Worm (Caenorhabditis elegans): ENCODE data around the gene Y38C1AA.12.

The Y38C1AA.12 gene

DNA sequence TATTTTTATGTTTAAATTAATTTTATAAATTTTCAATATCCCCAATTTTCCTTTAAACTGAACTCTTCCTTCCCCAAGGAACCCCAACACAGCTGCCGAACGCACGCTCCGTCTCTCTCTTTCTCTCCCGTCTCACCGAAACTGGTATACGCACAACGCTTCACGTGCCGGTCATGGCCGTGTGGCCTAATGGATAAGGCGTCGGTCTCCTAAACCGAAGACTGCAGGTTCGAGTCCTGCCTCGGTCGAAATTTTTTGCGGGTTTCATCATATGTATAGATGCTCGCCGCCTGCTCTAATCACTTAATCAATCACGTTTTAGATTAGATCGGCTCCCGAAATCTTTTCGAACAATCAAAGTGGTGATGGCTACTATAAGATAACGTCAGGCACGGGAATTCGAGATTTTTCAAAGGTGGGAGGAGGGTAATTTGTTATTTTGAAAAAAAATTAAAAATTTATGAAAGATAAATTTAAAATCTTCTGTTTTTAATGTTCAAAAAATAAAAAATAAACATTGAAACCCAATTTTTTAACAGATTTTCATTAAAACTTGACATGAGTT, 48.2 kb upstream of the Y38C1AA.12 start (continued):
- TF ChIP-seq lin-14 (GFP tag; optimal IDR thresholded peaks at IDR 0.05) (peak; percentile 77), nhr-237 (tag; optimal IDR thresholded peaks at IDR 0.05) (no peak), snu-23 (GFP tag; optimal IDR thresholded peaks at IDR 0.05) (peak; percentile 81), isw-1 (GFP tag; IDR thresholded peaks at IDR 0.05) (peak; percentile 4; the same call in 1 of the 2 replicates), pax-3 (tag; optimal IDR thresholded peaks at IDR 0.05) (peak; percentile 4), ztf-11 (tag; optimal IDR thresholded peaks at IDR 0.05) (peak in 1 of 2 experiments; percentile 34), nhr-71 (tag; optimal IDR thresholded peaks at IDR 0.05) (no peak), Y116A8C.19 (tag; optimal IDR thresholded peaks at IDR 0.05; ENCODE audit: borderline replicate concordance) (no peak), ces-1 (GFP tag; optimal IDR thresholded peaks at IDR 0.05) (no peak), ama-1 (optimal IDR thresholded peaks at IDR 0.05) (no peak), ceh-82 (tag; optimal IDR thresholded peaks at IDR 0.05) (peak in 2 of 3 experiments; percentile 42 to 73), snpc-4 (tag; optimal IDR thresholded peaks at IDR 0.05) (no peak), fkh-8 (tag; optimal IDR thresholded peaks at IDR 0.05) (peak; percentile 54), mep-1 (tag; optimal IDR thresholded peaks at IDR 0.05) (peak; percentile 63), unc-30 (tag; optimal IDR thresholded peaks at IDR 0.05) (no peak), unc-130 (tag; optimal IDR thresholded peaks at IDR 0.05) (peak; percentile 74), efl-1 (optimal IDR thresholded peaks at IDR 0.05) (peak; percentile 23 to 51), efl-1 (GFP tag; optimal IDR thresholded peaks at IDR 0.05 in 1 of 2) (peak; percentile 30 to 92), lir-3 (tag; optimal IDR thresholded peaks at IDR 0.05; ENCODE audit: poor library complexity) (no peak), dsc-1 (tag; optimal IDR thresholded peaks at IDR 0.05) (peak; percentile 64), efl-3 (GFP tag; optimal IDR thresholded peaks at IDR 0.05) (no peak), lin-13 (GFP tag; optimal IDR thresholded peaks at IDR 0.05) (peak; percentile 33), fkh-10 (GFP tag; optimal IDR thresholded peaks at IDR 0.05) (peak; percentile 39), nhr-28 (tag; optimal IDR thresholded peaks at IDR 0.05) (no peak), mab-9 (GFP tag; IDR thresholded peaks at IDR 0.05) (no peak), hlh-4 (tag; optimal IDR thresholded peaks at IDR 0.05) (no peak), elt-2 (tag; optimal IDR thresholded peaks at IDR 0.05) (no peak), F16B12.6 (tag; optimal IDR thresholded peaks at IDR 0.05) (peak; percentile 28), lin-15B (tag; optimal IDR thresholded peaks at IDR 0.05) (peak; percentile 10), nhr-20 (tag; optimal IDR thresholded peaks at IDR 0.05) (peak; percentile 55), nhr-12 (tag; optimal IDR thresholded peaks at IDR 0.05) (no peak), nhr-85 (tag) (no peak), lsy-2 (tag; optimal IDR thresholded peaks at IDR 0.05) (peak; percentile 60 to 68), unc-86 (tag; optimal IDR thresholded peaks at IDR 0.05) (no peak), C04F5.9 (tag; optimal IDR thresholded peaks at IDR 0.05) (peak; percentile 2), fkh-4 (tag; optimal IDR thresholded peaks at IDR 0.05; ENCODE audit: borderline replicate concordance) (no peak), mef-2 (tag; optimal IDR thresholded peaks at IDR 0.05) (no peak), alr-1 (tag; optimal IDR thresholded peaks at IDR 0.05; ENCODE audit: borderline replicate concordance) (no peak), elt-3 (tag; optimal IDR thresholded peaks at IDR 0.05) (peak in 1 of 6 experiments; percentile 5), jun-1 (tag; optimal IDR thresholded peaks at IDR 0.05) (peak; percentile 47), nhr-76 (tag; optimal IDR thresholded peaks at IDR 0.05) (no peak), mdl-1 (tag; optimal IDR thresholded peaks at IDR 0.05) (peak in 1 of 2 experiments; percentile 95), ztf-4 (tag; optimal IDR thresholded peaks at IDR 0.05) (no peak), nhr-90 (tag; optimal IDR thresholded peaks at IDR 0.05; ENCODE audit: poor library complexity) (peak; percentile 66), vab-15 (tag; optimal IDR thresholded peaks at IDR 0.05) (no peak), tlp-1 (tag; optimal IDR thresholded peaks at IDR 0.05) (no peak), hlh-17 (GFP tag; optimal IDR thresholded peaks at IDR 0.05; ENCODE audit: borderline replicate concordance) (no peak), ceh-90 (tag; optimal IDR thresholded peaks at IDR 0.05) (no peak), ceh-88 (GFP tag; IDR thresholded peaks at IDR 0.05) (no peak; the same call in 1 of the 2 replicates), rnt-1 (tag; optimal IDR thresholded peaks at IDR 0.05) (peak; percentile 85), egl-13 (tag; optimal IDR thresholded peaks at IDR 0.05) (no peak), nhr-11 (tag; optimal IDR thresholded peaks at IDR 0.05) (no peak), unc-98 (GFP tag; IDR thresholded peaks at IDR 0.05) (no peak)
